Worm (Caenorhabditis elegans) whole organism, L3 larva: ENCODE results near the gene T04F8.2.

ENCODE experiments used
- R02D3.7 ChIP-seq: fragments of 150-350 bp; optimal IDR thresholded peaks from 2 replicates; lab custom pipeline; 2014; ENCODE audit warnings: missing biosample characterization, missing genetic modification characterization
- lin-15B ChIP-seq: fragments of 150-350 bp; optimal IDR thresholded peaks from 2 replicates; lab custom pipeline; 2014; ENCODE audit warnings: missing biosample characterization, missing genetic modification characterization
- lin-39 ChIP-seq: fragments of 150-350 bp; optimal IDR thresholded peaks from 2 replicates; lab custom pipeline; 2018; ENCODE audit warnings: missing biosample characterization, missing genetic modification reagents, missing genetic modification characterization
- nhr-12 ChIP-seq: fragments of 150-350 bp; optimal IDR thresholded peaks from 2 replicates; lab custom pipeline; 2014; ENCODE audit warnings: missing biosample characterization, missing genetic modification characterization
- nhr-23 ChIP-seq: fragments of 150-350 bp; optimal IDR thresholded peaks from 2 replicates; lab custom pipeline; 2014; ENCODE audit warnings: missing biosample characterization, missing genetic modification reagents, missing genetic modification characterization
- nhr-237 ChIP-seq: fragments of 150-350 bp; optimal IDR thresholded peaks from 2 replicates; lab custom pipeline; 2014; ENCODE audit warnings: missing biosample characterization, missing genetic modification characterization
- nhr-28 ChIP-seq: fragments of 150-350 bp; optimal IDR thresholded peaks from 2 replicates; lab custom pipeline; 2014; ENCODE audit warnings: missing biosample characterization, missing genetic modification characterization
- nhr-77 ChIP-seq: fragments of 150-350 bp; optimal IDR thresholded peaks from 2 replicates; lab custom pipeline; 2014; ENCODE audit warnings: missing biosample characterization, missing genetic modification characterization
- unc-62 ChIP-seq: fragments of 150-350 bp; sonication (generic microtip); optimal IDR thresholded peaks from 4 replicates; lab custom pipeline; 2014; ENCODE audit warnings: missing biosample characterization, missing genetic modification reagents, missing genetic modification characterization

ce11 chrX:11658331-11658730 lies 2.0 kb upstream of the T04F8.2 start, which contains the start of gene T04F8.3:
- TF ChIP-seq R02D3.7: no peak
- no peak for TF ChIP-seq nhr-28
- no peak for TF ChIP-seq nhr-12 (tag; lab: Kevin White, UChicago)
- no peak for TF ChIP-seq nhr-77 (tag; lab: Kevin White, UChicago)
- no peak for TF ChIP-seq nhr-23 (tag; lab: Kevin White, UChicago)
- no peak for TF ChIP-seq lin-15B (tag; lab: Kevin White, UChicago)
- TF ChIP-seq nhr-237 (tag; lab: Kevin White, UChicago): no peak
- TF ChIP-seq lin-39 (tag; lab: Kevin White, UChicago): no peak
- no peak for TF ChIP-seq unc-62
